Worm (Caenorhabditis elegans) whole organism, L1 larva: ENCODE measurements around the gene spsb-2.

Source experiments
- efl-1 ChIP-seq, 4 experiments: fragments of 150-350 bp; optimal IDR thresholded peaks in 3 of 4; peaks in 1 of 4; 1 replicate in 1 of 4; 2 replicates in 3 of 4; lab custom pipeline; 2014; ENCODE audit warnings: missing biosample characterization in 2 of 4, missing genetic modification characterization in 2 of 4, missing genetic modification reagents in 2 of 4
- pax-3 ChIP-seq: fragments of 200-800 bp; sonication (Bioruptor generic); optimal IDR thresholded peaks from 2 replicates; lab custom pipeline; 2018; ENCODE audit warnings: mild to moderate bottlenecking, missing genetic modification characterization, moderate library complexity, missing compliant biosample characterization
- unc-62 ChIP-seq: fragments of 150-350 bp; optimal IDR thresholded peaks from 2 replicates; lab custom pipeline; 2014; ENCODE audit warnings: missing biosample characterization, missing genetic modification reagents, missing genetic modification characterization

DNA sequence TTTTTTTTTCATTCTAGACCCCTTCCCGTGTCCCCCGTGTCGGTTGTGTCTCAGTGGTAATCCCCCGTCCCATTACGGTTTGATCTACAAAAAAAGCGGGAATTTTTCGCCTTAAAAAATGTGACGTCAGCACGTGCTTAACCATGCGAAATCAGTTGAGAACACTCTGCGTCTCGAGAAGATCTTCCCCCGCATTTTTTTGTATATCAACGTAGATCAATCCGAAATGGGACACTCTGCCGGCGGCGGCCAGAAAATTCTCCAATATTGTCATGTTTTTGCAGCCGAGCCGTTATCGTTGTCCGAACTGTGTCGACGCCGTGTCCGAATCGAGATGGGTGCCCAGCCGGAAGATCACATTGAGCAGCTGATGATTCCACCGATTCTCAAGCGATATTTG is 2.1 kb upstream of the spsb-2 start:
- TF ChIP-seq efl-1 (optimal IDR thresholded peaks at IDR 0.05; lab: Kevin White, UChicago) (no peak), efl-1 (GFP tag; optimal IDR thresholded peaks at IDR 0.05 in 1 of 2; lab: Kevin White, UChicago) (no peak), pax-3 (no peak), unc-62 (GFP tag; lab: Kevin White, UChicago) (no peak)
